Worm (Caenorhabditis elegans) whole organism, L1 larva: ENCODE data around the gene srp-8.

Experiments used
- C16A3.4 ChIP-seq: fragments of 150-350 bp; optimal IDR thresholded peaks from 2 replicates; lab custom pipeline; 2014; ENCODE audit warnings: missing biosample characterization, missing genetic modification characterization
- aha-1 ChIP-seq: fragments of 150-350 bp; optimal IDR thresholded peaks from 2 replicates; lab custom pipeline; 2014; ENCODE audit warnings: missing biosample characterization, missing genetic modification characterization
- aly-2 ChIP-seq: fragments of 150-350 bp; optimal IDR thresholded peaks from 2 replicates; lab custom pipeline; 2014; ENCODE audit warnings: missing biosample characterization, missing genetic modification characterization
- blmp-1 ChIP-seq: fragments of 150-350 bp; optimal IDR thresholded peaks from 2 replicates; lab custom pipeline; 2014; ENCODE audit warnings: missing biosample characterization, missing genetic modification characterization
- ceh-63 ChIP-seq: fragments of 200-800 bp; sonication (Bioruptor generic); optimal IDR thresholded peaks from 2 replicates; lab custom pipeline; 2018; ENCODE audit warnings: mild to moderate bottlenecking, missing genetic modification characterization, missing compliant biosample characterization
- ceh-8 ChIP-seq: fragments of 200-800 bp; sonication (Bioruptor generic); optimal IDR thresholded peaks from 2 replicates; lab custom pipeline; 2018; ENCODE audit warnings: mild to moderate bottlenecking, missing genetic modification characterization, moderate library complexity, missing compliant biosample characterization
- ceh-82 ChIP-seq, 3 experiments: fragments of 150-350 bp in 1 of 3; sonication (generic microtip) in 2 of 3; optimal IDR thresholded peaks; 2 replicates each; lab custom pipeline; 2014 to 2017; ENCODE audit warnings: missing biosample characterization in 3 of 3, missing genetic modification characterization in 3 of 3
- ceh-90 ChIP-seq: sonication (generic microtip); optimal IDR thresholded peaks from 2 replicates; lab custom pipeline; 2016; ENCODE audit warnings: missing genetic modification characterization, missing compliant biosample characterization
- dpl-1 ChIP-seq, 3 experiments: fragments of 150-350 bp in 2 of 3; sonication (generic microtip) in 1 of 3; optimal IDR thresholded peaks; 2 replicates each; lab custom pipeline; 2014 to 2017; ENCODE audit warnings: missing biosample characterization in 3 of 3, missing genetic modification characterization in 3 of 3, missing genetic modification reagents in 3 of 3
- efl-1 ChIP-seq, 4 experiments: fragments of 150-350 bp; optimal IDR thresholded peaks in 3 of 4; peaks in 1 of 4; 1 replicate in 1 of 4; 2 replicates in 3 of 4; lab custom pipeline; 2014; ENCODE audit warnings: missing biosample characterization in 2 of 4, missing genetic modification characterization in 2 of 4, missing genetic modification reagents in 2 of 4
- efl-3 ChIP-seq: fragments of 200-800 bp; sonication (Bioruptor generic); optimal IDR thresholded peaks from 2 replicates; lab custom pipeline; 2018; ENCODE audit warnings: mild to moderate bottlenecking, missing genetic modification characterization, missing compliant biosample characterization
- elt-2 ChIP-seq: sonication (generic microtip); optimal IDR thresholded peaks from 2 replicates; lab custom pipeline; 2016; ENCODE audit warnings: missing genetic modification characterization, mild to moderate bottlenecking, inconsistent platforms, missing compliant biosample characterization, missing genetic modification reagents
- elt-3 ChIP-seq, 6 experiments: fragments of 150-350 bp in 1 of 6; sonication (generic microtip); optimal IDR thresholded peaks; 2 replicates each; lab custom pipeline; 2017 to 2018; ENCODE audit warnings: missing biosample characterization in 6 of 6, missing genetic modification characterization in 6 of 6, inconsistent platforms in 1 of 6
- ets-5 ChIP-seq: fragments of 200-800 bp; sonication (Bioruptor generic); IDR thresholded peaks from 2 replicates; pipeline ENCODE4 v1.3.6; 2022; ENCODE audit warnings: missing genetic modification characterization, missing compliant biosample characterization
- lin-14 ChIP-seq: fragments of 200-800 bp; sonication (Bioruptor generic); optimal IDR thresholded peaks from 2 replicates; lab custom pipeline; 2018; ENCODE audit warnings: mild to moderate bottlenecking, missing genetic modification characterization, moderate library complexity, missing compliant biosample characterization
- lin-15B ChIP-seq: fragments of 150-350 bp; sonication (generic microtip); optimal IDR thresholded peaks from 3 replicates; lab custom pipeline; 2014; ENCODE audit warnings: missing biosample characterization, missing genetic modification characterization
- lin-35 ChIP-seq, 2 experiments: fragments of 150-350 bp; optimal IDR thresholded peaks; 2 replicates each; lab custom pipeline; 2014; ENCODE audit warnings: missing biosample characterization in 2 of 2, missing genetic modification characterization in 2 of 2, missing genetic modification reagents in 2 of 2
- lsy-2 ChIP-seq, 2 experiments: fragments of 150-350 bp; optimal IDR thresholded peaks; 2 replicates each; lab custom pipeline; 2014; ENCODE audit warnings: missing biosample characterization in 2 of 2, missing genetic modification characterization in 2 of 2
- mdl-1 ChIP-seq, 2 experiments: fragments of 150-350 bp; optimal IDR thresholded peaks; 2 replicates each; lab custom pipeline; 2014 to 2017; ENCODE audit warnings: missing biosample characterization in 2 of 2, missing genetic modification characterization in 2 of 2, inconsistent platforms in 1 of 2
- mef-2 ChIP-seq: fragments of 150-350 bp; optimal IDR thresholded peaks from 2 replicates; lab custom pipeline; 2014; ENCODE audit warnings: missing biosample characterization, missing genetic modification characterization
- mep-1 ChIP-seq: fragments of 150-350 bp; optimal IDR thresholded peaks from 2 replicates; lab custom pipeline; 2014; ENCODE audit warnings: missing biosample characterization, missing genetic modification characterization
- nhr-237 ChIP-seq: fragments of 150-350 bp; optimal IDR thresholded peaks from 2 replicates; lab custom pipeline; 2014; ENCODE audit warnings: missing biosample characterization, missing genetic modification characterization
- nhr-28 ChIP-seq: fragments of 150-350 bp; optimal IDR thresholded peaks from 2 replicates; lab custom pipeline; 2014; ENCODE audit warnings: missing biosample characterization, missing genetic modification characterization
- nhr-47 ChIP-seq: sonication (generic microtip); optimal IDR thresholded peaks from 2 replicates; lab custom pipeline; 2016; ENCODE audit warnings: mild to moderate bottlenecking, missing genetic modification characterization, moderate library complexity, missing compliant biosample characterization
- nhr-71 ChIP-seq: sonication (generic microtip); optimal IDR thresholded peaks from 2 replicates; lab custom pipeline; 2016; ENCODE audit warnings: mild to moderate bottlenecking, missing genetic modification characterization, moderate library complexity, missing compliant biosample characterization
- nhr-77 ChIP-seq: fragments of 150-350 bp; optimal IDR thresholded peaks from 2 replicates; lab custom pipeline; 2014; ENCODE audit warnings: missing biosample characterization, missing genetic modification characterization
- pqm-1 ChIP-seq: sonication (generic microtip); optimal IDR thresholded peaks from 3 replicates; lab custom pipeline; 2017; ENCODE audit warnings: missing biosample characterization, missing genetic modification characterization
- rnt-1 ChIP-seq: sonication (generic microtip); optimal IDR thresholded peaks from 2 replicates; lab custom pipeline; 2016; ENCODE audit warnings: mild to moderate bottlenecking, missing genetic modification characterization, moderate library complexity, missing compliant biosample characterization
- skn-1 ChIP-seq: fragments of 150-350 bp; optimal IDR thresholded peaks from 2 replicates; lab custom pipeline; 2014; ENCODE audit warnings: missing biosample characterization, missing genetic modification characterization
- snpc-4 ChIP-seq: fragments of 150-350 bp; optimal IDR thresholded peaks from 2 replicates; lab custom pipeline; 2014; ENCODE audit warnings: missing biosample characterization, missing genetic modification characterization
- snu-23 ChIP-seq: sonication (generic microtip); optimal IDR thresholded peaks from 2 replicates; lab custom pipeline; 2016; ENCODE audit warnings: missing genetic modification characterization, missing compliant biosample characterization
- sptf-1 ChIP-seq: fragments of 150-350 bp; optimal IDR thresholded peaks from 2 replicates; lab custom pipeline; 2014; ENCODE audit warnings: missing biosample characterization, missing genetic modification characterization
- swsn-7 ChIP-seq: sonication (generic microtip); optimal IDR thresholded peaks from 2 replicates; lab custom pipeline; 2016; ENCODE audit warnings: missing genetic modification characterization, missing compliant biosample characterization
- tbx-2 ChIP-seq: sonication (generic microtip); optimal IDR thresholded peaks from 2 replicates; lab custom pipeline; 2016; ENCODE audit warnings: missing genetic modification characterization, missing compliant biosample characterization
- unc-30 ChIP-seq: sonication (generic microtip); optimal IDR thresholded peaks from 2 replicates; lab custom pipeline; 2017; ENCODE audit warnings: missing biosample characterization, missing genetic modification characterization
- unc-86 ChIP-seq: sonication (generic microtip); optimal IDR thresholded peaks from 2 replicates; lab custom pipeline; 2016; ENCODE audit warnings: missing genetic modification characterization, missing compliant biosample characterization
- zip-4 ChIP-seq: fragments of 200-800 bp; sonication (Bioruptor generic); optimal IDR thresholded peaks from 2 replicates; lab custom pipeline; 2018; ENCODE audit warnings: mild to moderate bottlenecking, missing genetic modification characterization, moderate library complexity, missing compliant biosample characterization
- ztf-11 ChIP-seq, 2 experiments: sonication (generic microtip); optimal IDR thresholded peaks; 2 replicates each; lab custom pipeline; 2016 to 2017; ENCODE audit warnings: missing genetic modification characterization in 2 of 2, missing biosample characterization in 1 of 2, missing compliant biosample characterization in 1 of 2

Gene srp-8

DNA sequence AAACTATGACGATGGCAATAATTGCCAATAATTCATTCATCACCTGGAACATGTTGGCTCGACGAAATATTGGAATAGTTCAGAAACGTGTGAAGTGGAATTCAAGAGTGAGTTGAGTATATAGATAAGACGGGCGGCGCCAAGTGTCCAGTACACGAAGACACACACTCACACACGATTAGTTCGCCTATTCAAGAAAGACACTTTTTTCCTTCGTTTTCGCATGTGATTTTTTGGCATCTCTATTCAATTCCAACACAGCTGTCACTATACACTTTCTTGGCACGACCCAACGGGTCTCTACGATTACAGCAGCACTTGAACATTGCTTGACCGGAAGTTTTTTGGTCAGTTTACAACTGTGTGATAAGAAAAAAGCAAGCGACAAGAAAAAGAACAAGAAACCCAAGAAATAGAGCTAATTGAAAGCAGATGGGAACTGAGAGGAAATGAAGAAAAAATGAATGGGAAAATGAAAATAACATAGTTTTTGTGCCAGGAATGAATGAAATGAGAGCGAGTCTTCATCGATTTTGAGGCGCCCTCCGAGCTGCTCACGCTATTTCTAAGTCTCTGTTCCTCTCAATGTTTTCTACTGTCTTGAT lies 34.3 kb downstream of the srp-8 start, which contains the start of gene K07C11.8 (continued):
- TF ChIP-seq aly-2 (tag; lab: Kevin White, UChicago) (no peak), elt-3 (tag; optimal IDR thresholded peaks at IDR 0.05; lab: Kevin White, UChicago) (no peak), ceh-63 (GFP tag; lab: Kevin White, UChicago) (no peak), lin-14 (GFP tag; lab: Kevin White, UChicago) (peak; percentile 56)
- TF ChIP-seq, all 84 proteins: peak for 7

- no peak for TF ChIP-seq dpl-1 (GFP tag; optimal IDR thresholded peaks at IDR 0.05; lab: Kevin White, UChicago)
- no peak for TF ChIP-seq ceh-8 (GFP tag; lab: Kevin White, UChicago)
- TF ChIP-seq aha-1 = no peak
- no peak for TF ChIP-seq mdl-1 (tag; optimal IDR thresholded peaks at IDR 0.05; lab: Kevin White, UChicago)
- no peak for TF ChIP-seq ceh-82 (tag; optimal IDR thresholded peaks at IDR 0.05; lab: Kevin White, UChicago)
- no peak for TF ChIP-seq ztf-11 (tag; optimal IDR thresholded peaks at IDR 0.05; lab: Kevin White, UChicago)
- TF ChIP-seq ets-5 (GFP tag; lab: Robert Waterston, UW) = no peak
- no peak for TF ChIP-seq efl-3 (GFP tag; lab: Kevin White, UChicago)
- no peak for TF ChIP-seq nhr-28 (tag; lab: Kevin White, UChicago)
- TF ChIP-seq snu-23 (GFP tag; lab: Kevin White, UChicago) = no peak
- no peak for TF ChIP-seq elt-2 (tag; lab: Kevin White, UChicago)
- no peak for TF ChIP-seq lin-15B (tag; lab: Kevin White, UChicago)
- TF ChIP-seq pqm-1 (tag; lab: Kevin White, UChicago) = no peak
- no peak for TF ChIP-seq nhr-237 (tag; lab: Kevin White, UChicago)
- TF ChIP-seq rnt-1 = no peak
- no peak for TF ChIP-seq efl-1 (optimal IDR thresholded peaks at IDR 0.05; lab: Kevin White, UChicago)
- TF ChIP-seq efl-1 (GFP tag; optimal IDR thresholded peaks at IDR 0.05 in 1 of 2; lab: Kevin White, UChicago) = no peak
- no peak for TF ChIP-seq C16A3.4 (tag; lab: Kevin White, UChicago)
Observed at ce11 chrV:8219550-8219949, 36.1 kb downstream of the srp-8 start.

- TF ChIP-seq ceh-90 (tag; lab: Kevin White, UChicago) (no peak), efl-1 (optimal IDR thresholded peaks at IDR 0.05; lab: Kevin White, UChicago) (peak; percentile 37 to 71), efl-1 (GFP tag; optimal IDR thresholded peaks at IDR 0.05 in 1 of 2; lab: Kevin White, UChicago) (peak; percentile 83 to 97), rnt-1 (peak; percentile 18), swsn-7 (peak; percentile 15), tbx-2 (no peak), zip-4 (GFP tag; lab: Kevin White, UChicago) (no peak), lin-35 (GFP tag; optimal IDR thresholded peaks at IDR 0.05; lab: Kevin White, UChicago) (peak; percentile 57 to 87), nhr-237 (tag; lab: Kevin White, UChicago) (no peak), aly-2 (tag; lab: Kevin White, UChicago) (no peak), blmp-1 (peak; percentile 13), unc-30 (no peak), dpl-1 (GFP tag; optimal IDR thresholded peaks at IDR 0.05; lab: Kevin White, UChicago) (peak; percentile 52 to 83 (median 77)), lsy-2 (tag; optimal IDR thresholded peaks at IDR 0.05; lab: Kevin White, UChicago) (peak in 1 of 2 experiments; percentile 52), nhr-47 (tag; lab: Kevin White, UChicago) (peak; percentile 42), snu-23 (GFP tag; lab: Kevin White, UChicago) (peak; percentile 35), elt-3 (tag; optimal IDR thresholded peaks at IDR 0.05; lab: Kevin White, UChicago) (no peak), nhr-77 (tag; lab: Kevin White, UChicago) (no peak), sptf-1 (no peak), nhr-71 (tag; lab: Kevin White, UChicago) (peak; percentile 31), mep-1 (tag; lab: Kevin White, UChicago) (no peak), skn-1 (tag; lab: Kevin White, UChicago) (no peak), unc-86 (tag; lab: Kevin White, UChicago) (no peak), mef-2 (no peak), C16A3.4 (tag; lab: Kevin White, UChicago) (peak; percentile 6), ceh-82 (tag; optimal IDR thresholded peaks at IDR 0.05; lab: Kevin White, UChicago) (no peak), snpc-4 (tag; lab: Kevin White, UChicago) (peak; percentile 41)
Observed at ce11 chrV:8221083-8221538, 37.6 kb downstream of the srp-8 start, which contains the start of the genes cogc-6 and air-1. cogc-6 (minus strand) TSS chrV:8221316. air-1 (plus strand) TSS chrV:8221488.
